Fruit fly (Drosophila melanogaster) whole organism, wandering third instar larva: Measurements from ENCODE around the gene CG11700.

Experiments
- Abd-B ChIP-seq: fragments of >200 bp; optimal IDR thresholded peaks from 2 replicates; lab custom pipeline; 2017; ENCODE audit warnings: missing biosample characterization, missing genetic modification characterization
- CG32264 ChIP-seq: fragments of 200-800 bp; sonication (Bioruptor generic); optimal IDR thresholded peaks from 2 replicates; lab custom pipeline; 2016; ENCODE audit warnings: missing biosample characterization, missing genetic modification characterization
- CG9705 ChIP-seq: fragments of 200-800 bp; sonication (Bioruptor generic); optimal IDR thresholded peaks from 2 replicates; lab custom pipeline; 2018; ENCODE audit warnings: missing biosample characterization, mild to moderate bottlenecking, missing genetic modification characterization
- Dfd ChIP-seq: fragments of >200 bp; optimal IDR thresholded peaks from 2 replicates; lab custom pipeline; 2017; ENCODE audit warnings: missing biosample characterization, missing genetic modification characterization
- Dif ChIP-seq: fragments of 200-275, 200-300 bp; sonication (Bioruptor generic); optimal IDR thresholded peaks from 2 replicates; lab custom pipeline; 2018; ENCODE audit warnings: missing biosample characterization, missing genetic modification characterization; ENCODE audit not compliant: partially characterized antibody
- GATAd ChIP-seq: sonication (Bioruptor generic); optimal IDR thresholded peaks from 2 replicates; lab custom pipeline; 2016; ENCODE audit warnings: missing biosample characterization, missing genetic modification characterization
- HLH106 ChIP-seq: fragments of 200-800 bp; optimal IDR thresholded peaks from 3 replicates; lab custom pipeline; 2019; ENCODE audit warnings: missing biosample characterization, mild to moderate bottlenecking, missing genetic modification characterization, moderate library complexity
- Hnf4 ChIP-seq: fragments of 200-800 bp; sonication (Bioruptor generic); optimal IDR thresholded peaks from 2 replicates; lab custom pipeline; 2016; ENCODE audit warnings: missing biosample characterization, mild to moderate bottlenecking, missing genetic modification characterization
- Hr78 ChIP-seq: fragments of >200 bp; optimal IDR thresholded peaks from 2 replicates; lab custom pipeline; 2017; ENCODE audit warnings: missing biosample characterization, missing genetic modification characterization
- Mio ChIP-seq: sonication (Bioruptor generic); optimal IDR thresholded peaks from 2 replicates; lab custom pipeline; 2016; ENCODE audit warnings: missing biosample characterization, missing genetic modification characterization
- Myc ChIP-seq: fragments of >200 bp; optimal IDR thresholded peaks from 2 replicates; lab custom pipeline; 2017
- N ChIP-seq: fragments of >200 bp; optimal IDR thresholded peaks from 2 replicates; lab custom pipeline; 2018; ENCODE audit warnings: missing biosample characterization, missing external identifiers, missing genetic modification characterization
- Sp1 ChIP-seq: fragments of 200-800 bp; sonication (Bioruptor generic); optimal IDR thresholded peaks from 3 replicates; lab custom pipeline; 2019; ENCODE audit warnings: missing biosample characterization, mild to moderate bottlenecking, missing genetic modification characterization, moderate library complexity
- br ChIP-seq: fragments of 200-800 bp; sonication (Bioruptor generic); optimal IDR thresholded peaks from 2 replicates; lab custom pipeline; 2016; ENCODE audit warnings: missing biosample characterization, missing genetic modification characterization
- brk ChIP-seq: fragments of 200-800 bp; sonication (Bioruptor generic); optimal IDR thresholded peaks from 2 replicates; lab custom pipeline; 2016; ENCODE audit warnings: missing biosample characterization, mild to moderate bottlenecking, missing genetic modification characterization
- dmrt93B ChIP-seq: fragments of 200-800 bp; sonication (Bioruptor generic); optimal IDR thresholded peaks from 2 replicates; lab custom pipeline; 2018; ENCODE audit warnings: missing biosample characterization, mild to moderate bottlenecking, missing genetic modification characterization
- dsf ChIP-seq: sonication (Bioruptor generic); optimal IDR thresholded peaks from 2 replicates; lab custom pipeline; 2016; ENCODE audit warnings: missing biosample characterization, missing genetic modification characterization, borderline replicate concordance
- h ChIP-seq: fragments of 200-800 bp; sonication (Bioruptor generic); optimal IDR thresholded peaks from 3 replicates; lab custom pipeline; 2016; ENCODE audit warnings: missing biosample characterization, mild to moderate bottlenecking, missing genetic modification characterization
- jim ChIP-seq: fragments of 175-275, 200-325 bp; sonication (Bioruptor generic); optimal IDR thresholded peaks from 2 replicates; lab custom pipeline; 2016; ENCODE audit warnings: missing biosample characterization, mild to moderate bottlenecking, missing genetic modification characterization
- lola ChIP-seq: fragments of >200 bp; optimal IDR thresholded peaks from 2 replicates; lab custom pipeline; 2017; ENCODE audit warnings: missing biosample characterization, missing genetic modification characterization
- psq ChIP-seq: fragments of 200-800 bp; sonication (Bioruptor generic); optimal IDR thresholded peaks from 3 replicates; lab custom pipeline; 2017; ENCODE audit warnings: missing biosample characterization, mild to moderate bottlenecking, missing genetic modification characterization, moderate library complexity
- rgr ChIP-seq: fragments of 200-800 bp; sonication (Bioruptor generic); optimal IDR thresholded peaks from 3 replicates; lab custom pipeline; 2016; ENCODE audit warnings: missing biosample characterization, mild to moderate bottlenecking, missing genetic modification characterization
- sage ChIP-seq: fragments of 200-800 bp; sonication (Bioruptor generic); optimal IDR thresholded peaks from 2 replicates; lab custom pipeline; 2016; ENCODE audit warnings: missing biosample characterization, mild to moderate bottlenecking, missing genetic modification characterization
- sv ChIP-seq: fragments of 200-800 bp; sonication (Bioruptor generic); optimal IDR thresholded peaks from 3 replicates; lab custom pipeline; 2016; ENCODE audit warnings: missing biosample characterization, missing genetic modification characterization
- tai ChIP-seq: sonication (Bioruptor generic); optimal IDR thresholded peaks from 2 replicates; lab custom pipeline; 2016; ENCODE audit warnings: missing biosample characterization, missing genetic modification characterization
- usp ChIP-seq: fragments of >200 bp; optimal IDR thresholded peaks from 2 replicates; lab custom pipeline; 2017; ENCODE audit warnings: missing biosample characterization, missing genetic modification characterization
- woc ChIP-seq: sonication (Bioruptor generic); optimal IDR thresholded peaks from 2 replicates; lab custom pipeline; 2016; ENCODE audit warnings: missing biosample characterization, mild to moderate bottlenecking, missing genetic modification characterization

Gene CG11700

dm6 chrX:6253701-6254100 is 29.7 kb downstream of the CG11700 start:
- TF ChIP-seq dsf (GFP tag; lab: Kevin White, UChicago) (no peak), N (GFP tag; lab: Kevin White, UChicago) (no peak), br (no peak), Hnf4 (GFP tag; lab: Kevin White, UChicago) (no peak), GATAd (no peak), usp (GFP tag; lab: Kevin White, UChicago) (no peak), psq (no peak), dmrt93B (no peak), sv (no peak), Mio (GFP tag; lab: Kevin White, UChicago) (no peak), jim (GFP tag; lab: Kevin White, UChicago) (no peak), sage (GFP tag; lab: Kevin White, UChicago) (no peak), Hr78 (GFP tag; lab: Kevin White, UChicago) (no peak), tai (GFP tag; lab: Kevin White, UChicago) (no peak), h (GFP tag; lab: Kevin White, UChicago) (no peak), rgr (GFP tag; lab: Kevin White, UChicago) (no peak), CG32264 (GFP tag; lab: Kevin White, UChicago) (no peak), brk (no peak), Myc (no peak)

dm6 chrX:6252897-6253540 is 30.4 kb downstream of the CG11700 start:
- no peak for TF ChIP-seq brk
- TF ChIP-seq dsf (GFP tag; lab: Kevin White, UChicago): no peak
- TF ChIP-seq Dif (GFP tag; lab: Kevin White, UChicago): no peak
- TF ChIP-seq Hnf4 (GFP tag; lab: Kevin White, UChicago): no peak
- TF ChIP-seq, all 38 proteins: peak for 0

- TF ChIP-seq N (GFP tag; lab: Kevin White, UChicago) (no peak), CG32264 (GFP tag; lab: Kevin White, UChicago) (no peak), Sp1 (GFP tag; lab: Kevin White, UChicago) (no peak), brk (no peak), sv (no peak), woc (no peak), Hnf4 (GFP tag; lab: Kevin White, UChicago) (no peak), Dfd (GFP tag; lab: Kevin White, UChicago) (no peak), lola (GFP tag; lab: Kevin White, UChicago) (no peak), CG9705 (no peak), br (no peak), Dif (GFP tag; lab: Kevin White, UChicago) (no peak), GATAd (no peak), Mio (GFP tag; lab: Kevin White, UChicago) (no peak), Abd-B (GFP tag; lab: Kevin White, UChicago) (no peak), dmrt93B (no peak), HLH106 (tag; lab: Kevin White, UChicago) (no peak), h (GFP tag; lab: Kevin White, UChicago) (no peak)
Measured at dm6 chrX:6237015-6237414, 46.4 kb downstream of the CG11700 start, which contains the start of gene CG14445. CG14445 (plus strand) TSS chrX:6237315.
